Worm (Caenorhabditis elegans) whole organism, L3 larva: ENCODE data around the gene wbp-11.

Experiments used
- ZK546.5 ChIP-seq: sonication (generic microtip); optimal IDR thresholded peaks from 2 replicates; lab custom pipeline; 2017; ENCODE audit warnings: missing biosample characterization, missing genetic modification characterization
- aly-2 ChIP-seq: fragments of 150-350 bp; optimal IDR thresholded peaks from 2 replicates; lab custom pipeline; 2014; ENCODE audit warnings: missing biosample characterization, missing genetic modification characterization
- ceh-16 ChIP-seq: sonication (generic microtip); optimal IDR thresholded peaks from 2 replicates; lab custom pipeline; 2017; ENCODE audit warnings: missing biosample characterization, missing genetic modification characterization
- ceh-82 ChIP-seq: fragments of 150-350 bp; optimal IDR thresholded peaks from 2 replicates; lab custom pipeline; 2014; ENCODE audit warnings: missing biosample characterization, missing genetic modification characterization
- ceh-9 ChIP-seq: sonication (generic microtip); optimal IDR thresholded peaks from 2 replicates; lab custom pipeline; 2018; ENCODE audit warnings: missing biosample characterization, missing genetic modification characterization
- daf-12 ChIP-seq: fragments of 150-350 bp; optimal IDR thresholded peaks from 2 replicates; lab custom pipeline; 2014; ENCODE audit warnings: missing biosample characterization, missing genetic modification reagents, missing genetic modification characterization
- egl-27 ChIP-seq: sonication (generic microtip); optimal IDR thresholded peaks from 4 replicates; lab custom pipeline; 2017; ENCODE audit warnings: missing biosample characterization, missing genetic modification reagents, missing genetic modification characterization
- elt-1 ChIP-seq: fragments of 150-350 bp; optimal IDR thresholded peaks from 2 replicates; lab custom pipeline; 2014; ENCODE audit warnings: missing biosample characterization, missing genetic modification characterization
- elt-2 ChIP-seq: sonication (generic microtip); optimal IDR thresholded peaks from 2 replicates; lab custom pipeline; 2016; ENCODE audit warnings: missing genetic modification reagents, mild to moderate bottlenecking, missing genetic modification characterization, missing compliant biosample characterization
- elt-3 ChIP-seq, 3 experiments: fragments of 150-350 bp in 1 of 3; sonication (generic microtip) in 2 of 3; optimal IDR thresholded peaks; 2 replicates in 2 of 3; 4 replicates in 1 of 3; lab custom pipeline; 2014 to 2017; ENCODE audit warnings: missing biosample characterization in 3 of 3, missing genetic modification characterization in 3 of 3
- eor-1 ChIP-seq, 2 experiments: fragments of 150-350 bp; optimal IDR thresholded peaks; 2 replicates each; lab custom pipeline; 2014 to 2018; ENCODE audit warnings: missing biosample characterization in 2 of 2, missing genetic modification characterization in 2 of 2
- fkh-10 ChIP-seq: sonication (generic microtip); optimal IDR thresholded peaks from 2 replicates; lab custom pipeline; 2017; ENCODE audit warnings: missing biosample characterization, missing genetic modification reagents, missing genetic modification characterization
- fkh-2 ChIP-seq: fragments of 150-350 bp; optimal IDR thresholded peaks from 2 replicates; lab custom pipeline; 2014; ENCODE audit warnings: missing biosample characterization, missing genetic modification reagents, missing genetic modification characterization
- hmg-11 ChIP-seq: sonication (generic microtip); optimal IDR thresholded peaks from 2 replicates; lab custom pipeline; 2016; ENCODE audit warnings: missing genetic modification characterization, missing compliant biosample characterization
- lin-15B ChIP-seq: fragments of 150-350 bp; optimal IDR thresholded peaks from 2 replicates; lab custom pipeline; 2014; ENCODE audit warnings: missing biosample characterization, missing genetic modification characterization
- lsy-12 ChIP-seq: sonication (generic microtip); optimal IDR thresholded peaks from 2 replicates; lab custom pipeline; 2016; ENCODE audit warnings: mild to moderate bottlenecking, missing genetic modification characterization, missing compliant biosample characterization
- mdl-1 ChIP-seq: fragments of 150-350 bp; optimal IDR thresholded peaks from 2 replicates; lab custom pipeline; 2014; ENCODE audit warnings: missing biosample characterization, missing genetic modification characterization
- nfya-1 ChIP-seq: sonication (generic microtip); optimal IDR thresholded peaks from 2 replicates; lab custom pipeline; 2017; ENCODE audit warnings: missing genetic modification characterization, mild to moderate bottlenecking, missing compliant biosample characterization, antibody characterized with exemption, moderate library complexity; ENCODE audit not compliant: insufficient read depth
- nhr-11 ChIP-seq: fragments of 150-350 bp; optimal IDR thresholded peaks from 2 replicates; lab custom pipeline; 2014; ENCODE audit warnings: missing biosample characterization, missing genetic modification characterization
- nhr-23 ChIP-seq: fragments of 150-350 bp; optimal IDR thresholded peaks from 2 replicates; lab custom pipeline; 2014; ENCODE audit warnings: missing biosample characterization, missing genetic modification reagents, missing genetic modification characterization
- nhr-28 ChIP-seq: fragments of 150-350 bp; optimal IDR thresholded peaks from 2 replicates; lab custom pipeline; 2014; ENCODE audit warnings: missing biosample characterization, missing genetic modification characterization
- nhr-43 ChIP-seq: sonication (generic microtip); optimal IDR thresholded peaks from 2 replicates; lab custom pipeline; 2016; ENCODE audit warnings: mild to moderate bottlenecking, missing genetic modification characterization, missing compliant biosample characterization; ENCODE audit not compliant: poor library complexity, severe bottlenecking
- nhr-67 ChIP-seq: fragments of 150-350 bp; optimal IDR thresholded peaks from 2 replicates; lab custom pipeline; 2014; ENCODE audit warnings: missing biosample characterization, missing genetic modification characterization
- nhr-76 ChIP-seq: fragments of 150-350 bp; sonication (generic microtip); optimal IDR thresholded peaks from 5 replicates; lab custom pipeline; 2014; ENCODE audit warnings: missing biosample characterization, missing genetic modification characterization
- nhr-77 ChIP-seq: fragments of 150-350 bp; optimal IDR thresholded peaks from 2 replicates; lab custom pipeline; 2014; ENCODE audit warnings: missing biosample characterization, missing genetic modification characterization
- pha-4 ChIP-seq: fragments of 150-350 bp; optimal IDR thresholded peaks from 2 replicates; lab custom pipeline; 2014; ENCODE audit warnings: missing biosample characterization, missing genetic modification reagents, missing genetic modification characterization
- pqm-1 ChIP-seq: fragments of 150-350 bp; optimal IDR thresholded peaks from 2 replicates; lab custom pipeline; 2017; ENCODE audit warnings: missing biosample characterization, missing genetic modification characterization, inconsistent platforms
- sea-2 ChIP-seq: fragments of 150-350 bp; sonication (generic microtip); optimal IDR thresholded peaks from 4 replicates; lab custom pipeline; 2014; ENCODE audit warnings: missing biosample characterization, missing genetic modification reagents, missing genetic modification characterization
- skn-1 ChIP-seq: fragments of 150-350 bp; optimal IDR thresholded peaks from 2 replicates; lab custom pipeline; 2014; ENCODE audit warnings: missing biosample characterization, missing genetic modification characterization
- snpc-4 ChIP-seq: fragments of 150-350 bp; optimal IDR thresholded peaks from 2 replicates; lab custom pipeline; 2014; ENCODE audit warnings: missing biosample characterization, missing genetic modification characterization
- tbx-2 ChIP-seq: sonication (generic microtip); optimal IDR thresholded peaks from 2 replicates; lab custom pipeline; 2016; ENCODE audit warnings: mild to moderate bottlenecking, missing genetic modification characterization, missing compliant biosample characterization
- unc-39 ChIP-seq: sonication (generic microtip); optimal IDR thresholded peaks from 4 replicates; lab custom pipeline; 2017; ENCODE audit warnings: missing biosample characterization, missing genetic modification characterization
- unc-62 ChIP-seq: fragments of 150-350 bp; sonication (generic microtip); optimal IDR thresholded peaks from 4 replicates; lab custom pipeline; 2014; ENCODE audit warnings: missing biosample characterization, missing genetic modification reagents, missing genetic modification characterization
- ztf-4 ChIP-seq: fragments of 150-350 bp; optimal IDR thresholded peaks from 2 replicates; lab custom pipeline; 2014; ENCODE audit warnings: missing biosample characterization, missing genetic modification characterization

wbp-11 gene

DNA sequence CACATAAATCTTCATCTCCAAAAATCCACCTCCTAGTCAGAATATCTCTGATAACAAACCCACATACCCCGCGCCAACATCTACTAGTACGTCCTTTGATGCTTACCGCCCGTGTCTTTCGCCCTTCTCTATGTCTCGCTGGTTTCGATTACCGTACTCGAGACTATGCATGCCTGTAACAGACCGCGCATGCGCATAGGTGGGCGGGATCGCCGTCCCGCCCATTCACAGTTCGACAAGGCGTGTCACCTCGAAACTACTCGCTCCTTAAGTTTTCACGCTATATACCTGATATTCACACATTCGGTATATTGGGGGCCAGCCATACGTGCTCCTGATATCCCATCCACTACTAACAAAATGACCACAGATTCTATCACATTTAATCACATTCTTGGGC is 26.2 kb upstream of the wbp-11 start, which contains the start of gene pax-3:
Gene pax-3 (plus strand): TSS at position 83 of the 400 bp plus-strand sequence.
- TF ChIP-seq nhr-77 (tag; lab: Kevin White, UChicago) (no peak), lsy-12 (tag; lab: Kevin White, UChicago) (no peak), nhr-23 (tag; lab: Kevin White, UChicago) (no peak), nfya-1 (tag; lab: Kevin White, UChicago) (no peak)
- TF ChIP-seq, all 47 proteins: peak for 0

DNA sequence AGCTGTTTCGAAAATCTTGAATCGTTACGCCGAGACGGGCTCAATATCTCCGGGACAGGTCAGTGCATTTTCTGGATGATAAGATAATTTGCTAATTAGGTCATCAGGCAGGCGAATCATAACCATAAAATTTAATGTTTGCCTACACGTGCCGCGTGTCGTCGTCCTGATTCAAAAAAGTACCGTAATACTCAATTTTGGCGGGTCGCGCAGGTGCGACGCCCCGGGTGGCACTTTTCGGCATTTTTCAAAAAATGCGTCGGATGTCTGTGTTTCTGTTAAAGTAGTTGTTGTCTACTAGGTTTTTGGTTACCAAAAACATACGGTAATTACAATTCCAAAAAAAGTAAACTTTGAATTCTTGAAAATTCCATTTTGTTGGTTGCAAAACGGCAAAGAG is 25.2 kb upstream of the wbp-11 start:
- TF ChIP-seq ZK546.5 (tag; lab: Kevin White, UChicago) = no peak
- no peak for TF ChIP-seq egl-27
- TF ChIP-seq lsy-12 (tag; lab: Kevin White, UChicago) = no peak
- no peak for TF ChIP-seq unc-39 (tag; lab: Kevin White, UChicago)
- TF ChIP-seq ceh-16 = no peak
- TF ChIP-seq lin-15B (tag; lab: Kevin White, UChicago) = no peak
- TF ChIP-seq nhr-67 (tag; lab: Kevin White, UChicago) = no peak
- TF ChIP-seq mdl-1 (tag; lab: Kevin White, UChicago) = no peak
- TF ChIP-seq nhr-11 (tag; lab: Kevin White, UChicago) = no peak
- TF ChIP-seq sea-2 (GFP tag; lab: Kevin White, UChicago) = no peak

DNA sequence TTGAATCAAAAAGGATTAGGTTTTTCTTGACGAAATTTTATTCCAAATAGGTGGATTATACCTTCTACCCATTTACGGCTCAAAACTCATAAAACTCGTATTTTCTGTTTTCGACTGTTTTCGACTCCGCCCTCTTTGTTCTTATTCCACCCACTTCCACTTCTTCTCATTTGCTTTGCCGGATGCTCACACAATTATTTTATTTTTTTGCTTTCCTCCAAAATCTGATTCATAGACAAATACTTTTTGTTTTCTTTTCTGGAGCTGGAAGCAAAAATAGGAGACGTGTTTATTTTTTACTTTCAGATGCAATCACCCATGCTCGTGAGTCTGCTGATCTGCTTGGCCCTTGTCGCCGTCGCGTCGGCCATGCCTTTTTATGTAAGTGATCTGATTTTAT is 17.6 kb upstream of the wbp-11 start, which contains the start of gene nlp-63:
Gene nlp-63 (plus strand): TSS at position 301 of the 400 bp plus-strand sequence.
- TF ChIP-seq tbx-2 (tag; lab: Kevin White, UChicago) (no peak), nhr-28 (no peak), mdl-1 (tag; lab: Kevin White, UChicago) (no peak)

DNA sequence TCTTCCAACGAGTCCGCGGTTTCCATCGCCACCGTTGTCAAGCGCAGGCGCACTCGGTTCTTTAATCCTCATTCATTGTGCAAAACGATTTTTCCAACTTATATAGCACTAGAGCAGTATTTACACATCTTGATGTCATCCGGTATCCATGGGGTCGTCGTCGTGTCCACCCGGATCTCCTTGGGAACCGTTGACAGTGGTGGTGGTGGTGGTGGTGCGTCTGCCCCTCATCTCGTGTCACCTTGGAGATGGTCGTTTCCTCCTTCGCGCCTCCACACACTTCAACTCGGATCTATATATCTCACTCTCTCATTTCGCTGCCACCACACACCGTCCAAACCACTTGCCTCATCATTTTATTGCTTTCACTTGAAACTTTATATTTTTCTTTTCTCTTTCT is 9.9 kb upstream of the wbp-11 start:
- TF ChIP-seq skn-1 (tag; lab: Kevin White, UChicago) (no peak), nhr-77 (tag; lab: Kevin White, UChicago) (no peak), elt-1 (tag; lab: Kevin White, UChicago) (no peak)

DNA sequence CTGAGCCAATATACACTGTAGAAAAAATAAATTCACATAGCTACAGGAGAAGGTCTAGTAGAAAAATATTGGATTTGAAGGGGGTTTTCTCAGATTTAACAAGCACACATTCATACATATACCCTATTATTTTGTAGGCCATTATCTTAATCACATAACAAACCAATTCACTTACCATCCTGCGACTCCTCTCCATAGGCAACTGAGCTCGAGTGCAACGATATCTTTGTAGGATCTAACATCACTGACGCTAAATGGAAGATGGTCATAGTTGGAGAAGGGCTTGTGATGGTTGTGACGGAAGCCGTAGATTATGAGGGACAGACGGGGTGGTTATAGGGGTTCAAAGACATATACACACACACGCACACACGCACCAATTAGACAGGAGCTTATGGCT is 8.6 kb upstream of the wbp-11 start:
- TF ChIP-seq pha-4 (tag; lab: Kevin White, UChicago) (no peak), nhr-11 (tag; lab: Kevin White, UChicago) (no peak), nhr-77 (tag; lab: Kevin White, UChicago) (no peak), daf-12 (tag; lab: Kevin White, UChicago) (no peak), ztf-4 (tag; lab: Kevin White, UChicago) (no peak), fkh-2 (tag; lab: Kevin White, UChicago) (no peak), nhr-28 (no peak), aly-2 (tag; lab: Kevin White, UChicago) (no peak), skn-1 (tag; lab: Kevin White, UChicago) (no peak), fkh-10 (no peak), egl-27 (no peak), eor-1 (tag; optimal IDR thresholded peaks at IDR 0.05; lab: Kevin White, UChicago) (no peak), nhr-76 (tag; lab: Kevin White, UChicago) (no peak), elt-3 (tag; optimal IDR thresholded peaks at IDR 0.05; lab: Kevin White, UChicago) (no peak), elt-2 (tag; lab: Kevin White, UChicago) (no peak), tbx-2 (tag; lab: Kevin White, UChicago) (no peak), sea-2 (GFP tag; lab: Kevin White, UChicago) (no peak), ceh-16 (no peak)

DNA sequence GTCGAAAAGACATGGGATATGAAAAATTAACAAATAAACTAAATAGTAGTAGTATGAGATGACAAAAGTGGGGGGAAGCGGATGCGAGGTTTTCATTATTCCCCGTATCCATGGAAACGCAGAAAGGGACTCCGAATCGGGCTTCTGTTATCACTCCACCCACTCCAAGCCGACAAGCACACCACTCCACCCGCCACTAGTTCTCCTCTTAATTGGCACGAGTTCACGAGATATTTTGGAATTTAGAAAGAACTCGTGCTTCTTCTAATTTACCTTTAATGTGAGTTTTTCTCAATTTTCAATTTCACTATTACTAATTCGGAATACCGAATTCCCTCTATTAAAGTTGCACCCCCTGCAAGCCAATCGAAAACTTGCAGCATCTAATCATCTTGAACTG is 6.4 kb upstream of the wbp-11 start:
- no peak for TF ChIP-seq pha-4 (tag; lab: Kevin White, UChicago)
- peak; percentile 62 for TF ChIP-seq nhr-11 (tag; lab: Kevin White, UChicago)
- no peak for TF ChIP-seq tbx-2 (tag; lab: Kevin White, UChicago)
- TF ChIP-seq, all 47 proteins: peak for 1

DNA sequence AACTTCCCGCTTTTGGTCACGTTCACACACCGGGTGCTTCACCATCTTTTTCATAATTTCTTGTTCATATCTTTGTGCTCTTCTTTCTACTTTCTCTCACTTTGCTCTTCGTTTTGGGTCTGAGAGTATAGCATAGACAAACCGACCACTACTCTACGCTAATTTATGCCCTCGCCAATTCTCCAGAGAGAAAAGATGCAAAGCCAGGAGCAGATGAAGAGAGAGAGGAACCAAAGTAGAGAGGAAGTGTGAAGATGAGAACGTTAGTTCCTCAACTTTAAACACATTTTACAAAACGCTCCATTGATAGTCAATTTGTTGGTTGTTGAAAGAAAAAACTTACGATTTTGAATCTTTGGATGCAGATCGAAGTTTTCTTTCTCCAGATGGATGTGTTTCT is 5.0 kb upstream of the wbp-11 start:
- no peak for TF ChIP-seq nhr-11 (tag; lab: Kevin White, UChicago)
- TF ChIP-seq ceh-9 (tag; lab: Kevin White, UChicago) = no peak
- no peak for TF ChIP-seq pqm-1 (tag; lab: Kevin White, UChicago)
- TF ChIP-seq ceh-16 = no peak
- no peak for TF ChIP-seq sea-2 (GFP tag; lab: Kevin White, UChicago)
- no peak for TF ChIP-seq skn-1 (tag; lab: Kevin White, UChicago)
- no peak for TF ChIP-seq daf-12 (tag; lab: Kevin White, UChicago)
- TF ChIP-seq nhr-76 (tag; lab: Kevin White, UChicago) = no peak
- no peak for TF ChIP-seq elt-2 (tag; lab: Kevin White, UChicago)
- no peak for TF ChIP-seq unc-62 (GFP tag; lab: Kevin White, UChicago)
- no peak for TF ChIP-seq pha-4 (tag; lab: Kevin White, UChicago)
- no peak for TF ChIP-seq snpc-4 (tag; lab: Kevin White, UChicago)
- TF ChIP-seq ceh-82 = no peak
- no peak for TF ChIP-seq hmg-11
- no peak for TF ChIP-seq nhr-43 (tag; lab: Kevin White, UChicago)
- no peak for TF ChIP-seq ztf-4 (tag; lab: Kevin White, UChicago)
- no peak for TF ChIP-seq lsy-12 (tag; lab: Kevin White, UChicago)
- no peak for TF ChIP-seq elt-1 (tag; lab: Kevin White, UChicago)
- no peak for TF ChIP-seq nhr-23 (tag; lab: Kevin White, UChicago)
- no peak for TF ChIP-seq lin-15B (tag; lab: Kevin White, UChicago)
